Worm (Caenorhabditis elegans) whole organism, L1 larva: ENCODE data around the gene F11G11.13.

Source experiments
- egl-27 ChIP-seq, 2 experiments: fragments of 150-350 bp in 1 of 2; sonication (generic microtip); optimal IDR thresholded peaks; 3 replicates each; lab custom pipeline; 2017 to 2018; ENCODE audit warnings: missing biosample characterization in 2 of 2, missing genetic modification characterization in 2 of 2, missing genetic modification reagents in 2 of 2
- fkh-10 ChIP-seq: sonication (generic microtip); optimal IDR thresholded peaks from 2 replicates; lab custom pipeline; 2017; ENCODE audit warnings: missing biosample characterization, missing genetic modification reagents, missing genetic modification characterization
- fos-1 ChIP-seq: fragments of 150-350 bp; optimal IDR thresholded peaks from 2 replicates; lab custom pipeline; 2014; ENCODE audit warnings: missing biosample characterization, missing genetic modification characterization
- isw-1 ChIP-seq: fragments of 200-800 bp; sonication (Bioruptor generic); IDR thresholded peaks from 2 replicates; pipeline ENCODE4 v1.3.6; 2022; ENCODE audit warnings: missing genetic modification characterization, missing compliant biosample characterization
- swsn-7 ChIP-seq: sonication (generic microtip); optimal IDR thresholded peaks from 2 replicates; lab custom pipeline; 2016; ENCODE audit warnings: missing genetic modification characterization, missing compliant biosample characterization

- no peak for TF ChIP-seq egl-27 (tag; optimal IDR thresholded peaks at IDR 0.05; lab: Kevin White, UChicago)
- no peak for TF ChIP-seq fkh-10 (GFP tag; lab: Kevin White, UChicago)
- TF ChIP-seq fos-1 (tag; lab: Kevin White, UChicago) = no peak
- TF ChIP-seq isw-1 = no peak
- no peak for TF ChIP-seq swsn-7 (tag; lab: Kevin White, UChicago)
These were observed 42.6 kb upstream of the F11G11.13 start for ce11 chrII:4918501-4919021.
